Worm (Caenorhabditis elegans) whole organism, midembryonic: ENCODE results near the gene mps-1.

ENCODE experiments used
- flt-1 ChIP-seq: fragments of 200-800 bp; sonication (Bioruptor generic); IDR thresholded peaks from 2 replicates; pipeline ENCODE4 v1.3.6; 2022; ENCODE audit warnings: missing genetic modification characterization, missing compliant biosample characterization
- klf-2 ChIP-seq: fragments of 200-800 bp; sonication (Bioruptor generic); conservative IDR thresholded peaks from 2 replicates; pipeline ENCODE4 v1.3.6; 2022; ENCODE audit warnings: missing genetic modification reagents, missing genetic modification characterization, missing compliant biosample characterization
- med-1 ChIP-seq: sonication (generic microtip); optimal IDR thresholded peaks from 2 replicates; lab custom pipeline; 2017; ENCODE audit warnings: missing genetic modification characterization, mild to moderate bottlenecking, missing compliant biosample characterization, antibody characterized with exemption, missing genetic modification reagents; ENCODE audit not compliant: insufficient read depth
- ref-1 ChIP-seq: fragments of 200-800 bp; sonication (Bioruptor generic); conservative IDR thresholded peaks from 2 replicates; pipeline ENCODE4 v1.3.6; 2022; ENCODE audit warnings: missing genetic modification reagents, missing genetic modification characterization, missing compliant biosample characterization
- tab-1 ChIP-seq: fragments of 200-800 bp; sonication (Bioruptor generic); IDR thresholded peaks from 2 replicates; pipeline ENCODE4 v1.3.6; 2022; ENCODE audit warnings: missing genetic modification characterization, missing compliant biosample characterization
- ztf-23 ChIP-seq: fragments of 200-800 bp; sonication (Bioruptor generic); IDR thresholded peaks from 2 replicates; pipeline ENCODE4 v1.3.6; 2022; ENCODE audit warnings: missing genetic modification reagents, missing genetic modification characterization, missing compliant biosample characterization
- ztf-29 ChIP-seq: fragments of 200-800 bp; sonication (Bioruptor generic); IDR thresholded peaks from 2 replicates; pipeline ENCODE4 v1.3.6; 2022; ENCODE audit warnings: missing genetic modification reagents, missing genetic modification characterization, missing compliant biosample characterization

- no peak for TF ChIP-seq flt-1 (GFP tag; lab: Robert Waterston, UW)
- TF ChIP-seq tab-1 (GFP tag; lab: Robert Waterston, UW): no peak
- no peak for TF ChIP-seq ref-1 (GFP tag; lab: Robert Waterston, UW)
- no peak for TF ChIP-seq klf-2 (GFP tag; lab: Robert Waterston, UW)
- TF ChIP-seq ztf-29: no peak
- TF ChIP-seq ztf-23: no peak
- TF ChIP-seq med-1 (GFP tag; lab: Kevin White, UChicago): no peak
These were observed 1.6 kb downstream of the mps-1 start, which contains the start of gene nyn-3 for ce11 chrII:6292527-6292926.
